Fruit fly (Drosophila melanogaster): ENCODE data around the gene HP1e.

HP1e gene

dm6 chr3R:9334592-9335518 is 13.3 kb downstream of the HP1e start, which contains the start of the genes Aduk and pasi2:
TSS of gene Aduk (minus strand) at chr3R:9334714.
TSS of gene pasi2 (plus strand) at chr3R:9335170.
- TF ChIP-seq CG14711 (tag; optimal IDR thresholded peaks at IDR 0.05) (no peak), Clk (GFP tag; optimal IDR thresholded peaks at IDR 0.05) (no peak), toe (GFP tag; optimal IDR thresholded peaks at IDR 0.05) (peak; percentile 29), ovo (GFP tag; optimal IDR thresholded peaks at IDR 0.05) (no peak), kay (GFP tag; ENCODE audit: borderline replicate concordance) (peak; percentile 61), CG12768 (GFP tag; optimal IDR thresholded peaks at IDR 0.05) (peak; percentile 30), Hr96 (GFP tag; optimal IDR thresholded peaks at IDR 0.05) (no peak), CG11617 (GFP tag; optimal IDR thresholded peaks at IDR 0.05) (peak; percentile 12), CG33017 (tag; optimal IDR thresholded peaks at IDR 0.05) (no peak), tj (GFP tag; optimal IDR thresholded peaks at IDR 0.05) (peak; percentile 45), CG7101 (tag; optimal IDR thresholded peaks at IDR 0.05) (peak; percentile 10), CG7045 (GFP tag; optimal IDR thresholded peaks at IDR 0.05) (no peak), Crg-1 (GFP tag; optimal IDR thresholded peaks at IDR 0.05) (no peak), pad (GFP tag; optimal IDR thresholded peaks at IDR 0.05) (peak; percentile 14), cic (GFP tag; optimal IDR thresholded peaks at IDR 0.05) (no peak), cnc (optimal IDR thresholded peaks at IDR 0.05) (no peak), CG5204 (GFP tag; optimal IDR thresholded peaks at IDR 0.05) (no peak), bab1 (GFP tag; optimal IDR thresholded peaks at IDR 0.05) (peak; percentile 27), CG1620 (GFP tag; optimal IDR thresholded peaks at IDR 0.05) (no peak), Mnt (GFP tag; optimal IDR thresholded peaks at IDR 0.05) (peak; percentile 15)

dm6 chr3R:9337402-9338254 is 16.1 kb downstream of the HP1e start:
- TF ChIP-seq CG1620 (GFP tag; optimal IDR thresholded peaks at IDR 0.05) = no peak
- no peak for TF ChIP-seq CG33017 (tag; optimal IDR thresholded peaks at IDR 0.05)
- TF ChIP-seq toe (GFP tag; optimal IDR thresholded peaks at IDR 0.05) = no peak
- TF ChIP-seq cnc (optimal IDR thresholded peaks at IDR 0.05) = no peak
- no peak for TF ChIP-seq CG14711 (tag; optimal IDR thresholded peaks at IDR 0.05)
- TF ChIP-seq ovo (GFP tag; optimal IDR thresholded peaks at IDR 0.05) = no peak
- TF ChIP-seq CG7101 (tag; optimal IDR thresholded peaks at IDR 0.05) = no peak
- TF ChIP-seq Clk (GFP tag; optimal IDR thresholded peaks at IDR 0.05) = no peak
- no peak for TF ChIP-seq CG7045 (GFP tag; optimal IDR thresholded peaks at IDR 0.05)
- no peak for TF ChIP-seq Mnt (GFP tag; optimal IDR thresholded peaks at IDR 0.05)
- TF ChIP-seq pad (GFP tag; optimal IDR thresholded peaks at IDR 0.05) = no peak
- TF ChIP-seq CG11617 (GFP tag; optimal IDR thresholded peaks at IDR 0.05) = no peak
- TF ChIP-seq CG12768 (GFP tag; optimal IDR thresholded peaks at IDR 0.05) = peak; percentile 41
- TF ChIP-seq Hr96 (GFP tag; optimal IDR thresholded peaks at IDR 0.05) = no peak
- TF ChIP-seq Crg-1 (GFP tag; optimal IDR thresholded peaks at IDR 0.05) = no peak
- TF ChIP-seq kay (GFP tag; ENCODE audit: borderline replicate concordance) = peak; percentile 28
- no peak for TF ChIP-seq CG5204 (GFP tag; optimal IDR thresholded peaks at IDR 0.05)
- TF ChIP-seq bab1 (GFP tag; optimal IDR thresholded peaks at IDR 0.05) = no peak
- TF ChIP-seq tj (GFP tag; optimal IDR thresholded peaks at IDR 0.05) = no peak
- TF ChIP-seq cic (GFP tag; optimal IDR thresholded peaks at IDR 0.05) = peak; percentile 8

dm6 chr3R:9338771-9339170 is 17.2 kb downstream of the HP1e start:
- TF ChIP-seq tj (GFP tag; optimal IDR thresholded peaks at IDR 0.05) (no peak), CG7045 (GFP tag; optimal IDR thresholded peaks at IDR 0.05) (no peak), toe (GFP tag; optimal IDR thresholded peaks at IDR 0.05) (no peak), Crg-1 (GFP tag; optimal IDR thresholded peaks at IDR 0.05) (no peak), CG1620 (GFP tag; optimal IDR thresholded peaks at IDR 0.05) (no peak), kay (GFP tag; ENCODE audit: borderline replicate concordance) (peak; percentile 89), pad (GFP tag; optimal IDR thresholded peaks at IDR 0.05) (peak; percentile 46), Clk (GFP tag; optimal IDR thresholded peaks at IDR 0.05) (no peak)

dm6 chr3R:9339176-9340075 is 17.9 kb downstream of the HP1e start:
- TF ChIP-seq CG7045 (GFP tag; optimal IDR thresholded peaks at IDR 0.05) (peak; percentile 1), tj (GFP tag; optimal IDR thresholded peaks at IDR 0.05) (peak; percentile 88), CG1620 (GFP tag; optimal IDR thresholded peaks at IDR 0.05) (no peak), Hr96 (GFP tag; optimal IDR thresholded peaks at IDR 0.05) (peak; percentile 1), Mnt (GFP tag; optimal IDR thresholded peaks at IDR 0.05) (peak; percentile 61), cic (GFP tag; optimal IDR thresholded peaks at IDR 0.05) (peak; percentile 81), toe (GFP tag; optimal IDR thresholded peaks at IDR 0.05) (peak; percentile 8), bab1 (GFP tag; optimal IDR thresholded peaks at IDR 0.05) (peak; percentile 16), CG7101 (tag; optimal IDR thresholded peaks at IDR 0.05) (no peak), kay (GFP tag; ENCODE audit: borderline replicate concordance) (peak; percentile 21), CG12768 (GFP tag; optimal IDR thresholded peaks at IDR 0.05) (peak; percentile 20), Crg-1 (GFP tag; optimal IDR thresholded peaks at IDR 0.05) (peak; percentile 23), cnc (optimal IDR thresholded peaks at IDR 0.05) (no peak), pad (GFP tag; optimal IDR thresholded peaks at IDR 0.05) (no peak)

- TF ChIP-seq tj (GFP tag; optimal IDR thresholded peaks at IDR 0.05) (no peak), pad (GFP tag; optimal IDR thresholded peaks at IDR 0.05) (no peak), CG11617 (GFP tag; optimal IDR thresholded peaks at IDR 0.05) (no peak)
These were observed 18.4 kb downstream of the HP1e start, which contains the start of gene drn for dm6 chr3R:9340076-9340315. TSS of gene drn (plus strand) at chr3R:9340216.
